Worm (Caenorhabditis elegans): Measurements from ENCODE around the gene F59B10.4.

ce11 chrII:10537571-10537970, 18.7 kb upstream of the F59B10.4 start, which contains the start of gene R166.2:
- no peak for TF ChIP-seq med-1 (GFP tag; optimal IDR thresholded peaks at IDR 0.05; ENCODE audit: insufficient read depth)
- TF ChIP-seq cog-1 (tag; optimal IDR thresholded peaks at IDR 0.05), result no peak
- TF ChIP-seq klf-2 (GFP tag; conservative IDR thresholded peaks at IDR 0.05), result no peak
- TF ChIP-seq T22C8.4 (GFP tag; IDR thresholded peaks at IDR 0.05), result no peak
